Worm (Caenorhabditis elegans) whole organism, L4 larva: ENCODE results near the gene F58E2.3.

Experiments
- F26F4.8 ChIP-seq: fragments of 200-800 bp; sonication (Bioruptor generic); conservative IDR thresholded peaks from 2 replicates; pipeline ENCODE4 v1.3.6; 2022; ENCODE audit warnings: missing genetic modification characterization, missing compliant biosample characterization
- Y105C5A.15 ChIP-seq: fragments of 200-800 bp; sonication (Bioruptor generic); IDR thresholded peaks from 2 replicates; pipeline ENCODE4 v1.3.6; 2022; ENCODE audit warnings: missing genetic modification characterization, missing compliant biosample characterization
- Y5F2A.4 ChIP-seq: fragments of 200-800 bp; sonication (Bioruptor generic); optimal IDR thresholded peaks from 2 replicates; lab custom pipeline; 2018; ENCODE audit warnings: mild to moderate bottlenecking, missing genetic modification characterization, missing compliant biosample characterization
- Y75B8A.6 ChIP-seq: fragments of 200-800 bp; sonication (Bioruptor generic); IDR thresholded peaks from 2 replicates; pipeline ENCODE4 v1.3.6; 2022; ENCODE audit warnings: missing genetic modification reagents, missing genetic modification characterization, missing compliant biosample characterization
- ZK337.2 ChIP-seq: fragments of 200-800 bp; sonication (Bioruptor generic); IDR thresholded peaks from 2 replicates; pipeline ENCODE4 v1.3.6; 2022; ENCODE audit warnings: missing genetic modification reagents, missing genetic modification characterization, missing compliant biosample characterization
- aha-1 ChIP-seq: fragments of 150-350 bp; peaks from one replicate; lab custom pipeline; 2014; ENCODE audit warnings: missing biosample characterization, missing genetic modification characterization
- ama-1 ChIP-seq: fragments of 150-350 bp; optimal IDR thresholded peaks from 2 replicates; lab custom pipeline; 2014; ENCODE audit warnings: inconsistent platforms, mixed read lengths
- ceh-20 ChIP-seq: fragments of 200-800 bp; sonication (Bioruptor generic); IDR thresholded peaks from 2 replicates; pipeline ENCODE4 v1.3.6; 2022; ENCODE audit warnings: missing genetic modification reagents, missing genetic modification characterization, missing compliant biosample characterization
- ceh-44 ChIP-seq: fragments of 200-800 bp; sonication (Bioruptor generic); IDR thresholded peaks from 2 replicates; pipeline ENCODE4 v1.3.6; 2022; ENCODE audit warnings: missing genetic modification reagents, missing genetic modification characterization, missing compliant biosample characterization
- ceh-82 ChIP-seq: sonication (generic microtip); optimal IDR thresholded peaks from 2 replicates; lab custom pipeline; 2017; ENCODE audit warnings: missing biosample characterization, missing genetic modification characterization
- ces-1 ChIP-seq: fragments of 150-350 bp; sonication (generic microtip); optimal IDR thresholded peaks from 4 replicates; lab custom pipeline; 2014; ENCODE audit warnings: missing biosample characterization, missing genetic modification reagents, missing genetic modification characterization
- daf-12 ChIP-seq: fragments of 150-350 bp; optimal IDR thresholded peaks from 2 replicates; lab custom pipeline; 2014; ENCODE audit warnings: missing biosample characterization, missing genetic modification reagents, missing genetic modification characterization
- daf-8 ChIP-seq: fragments of 200-800 bp; sonication (Bioruptor generic); IDR thresholded peaks from 2 replicates; pipeline ENCODE4 v1.3.6; 2022; ENCODE audit warnings: missing genetic modification characterization, missing compliant biosample characterization
- dmd-9 ChIP-seq: fragments of 200-800 bp; sonication (Bioruptor generic); IDR thresholded peaks from 2 replicates; pipeline ENCODE4 v1.3.6; 2022; ENCODE audit warnings: missing genetic modification reagents, missing genetic modification characterization, missing compliant biosample characterization
- duxl-1 ChIP-seq: sonication (generic microtip); optimal IDR thresholded peaks from 2 replicates; lab custom pipeline; 2016; ENCODE audit warnings: mild to moderate bottlenecking, missing genetic modification characterization, moderate library complexity, missing compliant biosample characterization; ENCODE audit not compliant: poor library complexity
- fkh-10 ChIP-seq: fragments of 150-350 bp; optimal IDR thresholded peaks from 2 replicates; lab custom pipeline; 2014; ENCODE audit warnings: missing biosample characterization, missing genetic modification reagents, missing genetic modification characterization
- gei-8 ChIP-seq: fragments of 200-800 bp; sonication (Bioruptor generic); optimal IDR thresholded peaks from 2 replicates; lab custom pipeline; 2018; ENCODE audit warnings: mild to moderate bottlenecking, missing genetic modification characterization, missing compliant biosample characterization
- hlh-11 ChIP-seq: fragments of 200-800 bp; sonication (Bioruptor generic); optimal IDR thresholded peaks from 2 replicates; lab custom pipeline; 2018; ENCODE audit warnings: mild to moderate bottlenecking, missing genetic modification characterization, missing compliant biosample characterization
- hlh-30 ChIP-seq: sonication (generic microtip); optimal IDR thresholded peaks from 2 replicates; lab custom pipeline; 2017; ENCODE audit warnings: antibody characterized with exemption, mild to moderate bottlenecking, missing genetic modification characterization, missing compliant biosample characterization; ENCODE audit not compliant: insufficient read depth
- madf-5 ChIP-seq, 2 experiments: fragments of 200-800 bp; sonication (Bioruptor generic); IDR thresholded peaks; 2 replicates each; pipeline ENCODE4 v1.3.6; 2022; ENCODE audit warnings: missing compliant biosample characterization in 2 of 2, missing genetic modification characterization in 2 of 2
- mep-1 ChIP-seq: fragments of 150-350 bp; sonication (generic microtip); optimal IDR thresholded peaks from 3 replicates; lab custom pipeline; 2014; ENCODE audit warnings: missing biosample characterization, missing genetic modification characterization
- mes-2 ChIP-seq: sonication (generic microtip); optimal IDR thresholded peaks from 2 replicates; lab custom pipeline; 2016; ENCODE audit warnings: missing genotype, mild to moderate bottlenecking, missing genetic modification characterization, missing compliant biosample characterization; ENCODE audit not compliant: poor library complexity, severe bottlenecking
- nhr-11 ChIP-seq: fragments of 150-350 bp; optimal IDR thresholded peaks from 2 replicates; lab custom pipeline; 2014; ENCODE audit warnings: missing biosample characterization, missing genetic modification characterization
- nhr-111 ChIP-seq: fragments of 200-800 bp; sonication (Bioruptor generic); optimal IDR thresholded peaks from 2 replicates; lab custom pipeline; 2018; ENCODE audit warnings: mild to moderate bottlenecking, missing genetic modification characterization, missing compliant biosample characterization
- nhr-41 ChIP-seq: fragments of 200-800 bp; sonication (Bioruptor generic); IDR thresholded peaks from 2 replicates; pipeline ENCODE4 v1.3.6; 2022; ENCODE audit warnings: missing genetic modification reagents, missing genetic modification characterization, missing compliant biosample characterization
- nhr-42 ChIP-seq: fragments of 200-800 bp; sonication (Bioruptor generic); IDR thresholded peaks from 2 replicates; pipeline ENCODE4 v1.3.6; 2022; ENCODE audit warnings: missing genetic modification characterization, missing compliant biosample characterization
- set-16 ChIP-seq: fragments of 200-800 bp; sonication (Bioruptor generic); IDR thresholded peaks from 2 replicates; pipeline ENCODE4 v1.3.6; 2022; ENCODE audit warnings: missing genetic modification reagents, missing genetic modification characterization, missing compliant biosample characterization
- snpc-1.2 ChIP-seq: fragments of 200-800 bp; sonication (Bioruptor generic); IDR thresholded peaks from 2 replicates; pipeline ENCODE4 v1.3.6; 2022; ENCODE audit warnings: missing genetic modification reagents, missing genetic modification characterization, missing compliant biosample characterization
- spr-1 ChIP-seq: sonication (generic microtip); optimal IDR thresholded peaks from 2 replicates; lab custom pipeline; 2016; ENCODE audit warnings: mild to moderate bottlenecking, missing genetic modification characterization, missing compliant biosample characterization
- spr-3 ChIP-seq: fragments of 200-800 bp; sonication (Bioruptor generic); optimal IDR thresholded peaks from 2 replicates; lab custom pipeline; 2018; ENCODE audit warnings: mild to moderate bottlenecking, missing genetic modification characterization, missing compliant biosample characterization
- tag-97 ChIP-seq: fragments of 200-800 bp; sonication (Bioruptor generic); IDR thresholded peaks from 2 replicates; pipeline ENCODE4 v1.3.6; 2022; ENCODE audit warnings: missing genetic modification characterization, missing compliant biosample characterization
- tra-1 ChIP-seq: fragments of 200-800 bp; sonication (Bioruptor generic); IDR thresholded peaks from 2 replicates; pipeline ENCODE4 v1.3.6; 2022; ENCODE audit warnings: missing genetic modification reagents, missing genetic modification characterization, missing compliant biosample characterization
- unc-39 ChIP-seq: sonication (generic microtip); optimal IDR thresholded peaks from 2 replicates; lab custom pipeline; 2017; ENCODE audit warnings: missing biosample characterization, missing genetic modification characterization
- unc-62 ChIP-seq, 3 experiments: fragments of 150-350 bp in 1 of 3; sonication (generic microtip); optimal IDR thresholded peaks in 2 of 3; peaks in 1 of 3; 1 replicate in 1 of 3; 2 replicates in 2 of 3; lab custom pipeline; 2014 to 2017; ENCODE audit warnings: missing biosample characterization in 3 of 3, missing genetic modification characterization in 3 of 3, missing genetic modification reagents in 3 of 3, missing genotype in 1 of 3
- zag-1 ChIP-seq: fragments of 150-350 bp; optimal IDR thresholded peaks from 2 replicates; lab custom pipeline; 2014; ENCODE audit warnings: missing biosample characterization, missing genetic modification characterization
- ztf-7 ChIP-seq: fragments of 150-350 bp; optimal IDR thresholded peaks from 2 replicates; lab custom pipeline; 2014; ENCODE audit warnings: missing biosample characterization, missing genetic modification characterization

The F58E2.3 gene

DNA sequence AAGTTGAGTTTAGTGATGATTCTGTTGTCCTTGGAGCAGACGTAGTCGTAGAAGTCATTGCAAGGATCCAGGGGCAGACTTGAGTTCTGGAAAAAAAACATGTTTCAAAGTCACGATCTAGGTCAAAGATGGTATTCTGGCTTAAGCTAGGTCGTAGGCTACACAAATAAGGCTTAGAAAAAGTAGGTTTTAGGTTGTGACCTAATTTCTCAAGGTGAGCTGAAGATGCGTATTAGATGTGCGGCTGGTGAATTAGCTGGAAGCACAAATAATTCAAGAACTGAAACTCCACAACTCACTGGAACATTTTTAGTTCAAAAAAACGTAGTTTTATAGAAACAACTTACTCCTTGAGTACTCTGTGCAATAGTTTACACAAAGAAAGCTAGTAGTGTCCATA lies 23.1 kb upstream of the F58E2.3 start, which contains the start of gene F09D12.2 (continued):
- TF ChIP-seq tra-1 (GFP tag; lab: Robert Waterston, UW) (no peak), duxl-1 (no peak)

DNA sequence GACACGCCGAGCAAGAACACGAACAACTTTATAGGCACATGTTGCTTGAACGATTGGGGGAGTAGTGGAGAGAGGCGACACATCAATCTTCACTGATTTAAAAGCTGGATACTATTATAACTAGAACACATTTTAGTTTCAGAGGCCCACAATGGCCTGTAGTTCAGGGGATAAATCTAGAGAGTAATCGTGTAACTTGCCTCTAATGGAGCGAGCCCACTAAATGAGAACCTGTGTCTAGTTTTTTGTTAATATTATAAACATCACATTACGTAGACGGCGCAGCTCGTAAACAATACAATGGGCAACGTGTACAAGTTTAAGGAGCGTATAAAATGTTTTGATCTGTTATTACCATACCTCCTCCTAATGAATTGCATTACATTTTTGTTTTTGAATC lies 22.6 kb upstream of the F58E2.3 start, which contains the start of gene F58E2.5:
Gene F58E2.5, plus strand, starts transcription at position 301 of the 400 bp plus-strand sequence.
- no peak for TF ChIP-seq ceh-20 (GFP tag; lab: Robert Waterston, UW)
- TF ChIP-seq spr-3: no peak
- TF ChIP-seq ceh-44 (GFP tag; lab: Robert Waterston, UW): no peak
- no peak for TF ChIP-seq madf-5 (GFP tag; IDR thresholded peaks at IDR 0.05; lab: Robert Waterston, UW)
- TF ChIP-seq Y105C5A.15: no peak

DNA sequence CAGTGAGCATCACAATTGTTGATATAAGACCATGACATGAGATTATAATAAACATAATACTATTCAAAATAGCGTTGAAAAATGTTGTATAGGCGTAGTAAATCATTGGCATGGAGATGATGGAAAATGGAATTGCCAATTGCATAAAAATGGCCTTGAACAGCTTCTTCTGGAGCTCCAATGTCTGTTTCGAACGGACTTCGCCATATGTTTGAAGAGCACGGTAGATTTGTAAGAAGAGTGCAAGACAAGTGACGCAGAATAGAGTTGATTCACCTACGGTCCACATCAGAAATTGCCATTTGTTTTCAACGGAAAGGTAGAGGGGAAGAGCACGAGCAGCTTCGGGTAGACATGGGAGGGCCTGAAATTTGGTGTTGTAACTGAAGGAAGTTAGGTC lies 19.9 kb upstream of the F58E2.3 start:
- TF ChIP-seq ceh-44 (GFP tag; lab: Robert Waterston, UW): no peak
- TF ChIP-seq aha-1: peak; percentile 18
- TF ChIP-seq unc-62 (GFP tag; optimal IDR thresholded peaks at IDR 0.05 in 1 of 2; lab: Kevin White, UChicago): peak in 1 of 2 experiments; percentile 95
- TF ChIP-seq unc-62 (tag; optimal IDR thresholded peaks at IDR 0.05; lab: Kevin White, UChicago): no peak

DNA sequence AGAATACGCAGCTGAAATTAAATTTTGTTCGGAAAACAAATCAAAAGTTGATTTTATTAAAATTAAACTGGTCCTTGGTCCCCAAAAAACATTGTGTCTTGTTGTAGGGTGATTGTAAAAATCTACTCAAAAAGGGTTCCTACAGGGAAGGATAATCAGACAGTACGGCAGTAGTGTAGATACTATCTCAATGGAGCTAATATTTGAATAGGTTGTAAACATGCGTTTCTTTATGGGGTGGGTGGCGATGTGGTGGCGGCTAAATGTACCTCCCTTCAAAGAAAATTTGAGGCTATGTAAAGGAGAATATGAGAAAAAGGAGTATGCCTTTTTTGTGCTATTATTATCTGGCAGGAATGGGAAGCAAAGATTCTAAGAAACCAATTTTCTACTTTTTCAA lies 14.7 kb upstream of the F58E2.3 start:
- TF ChIP-seq dmd-9 (GFP tag; lab: Robert Waterston, UW): no peak
- peak; percentile 57 for TF ChIP-seq aha-1
- TF ChIP-seq ZK337.2 (GFP tag; lab: Robert Waterston, UW): no peak
- TF ChIP-seq unc-62 (GFP tag; optimal IDR thresholded peaks at IDR 0.05 in 1 of 2; lab: Kevin White, UChicago): peak in 1 of 2 experiments; percentile 88
- no peak for TF ChIP-seq unc-62 (tag; optimal IDR thresholded peaks at IDR 0.05; lab: Kevin White, UChicago)
- no peak for TF ChIP-seq F26F4.8 (GFP tag; lab: Robert Waterston, UW)

DNA sequence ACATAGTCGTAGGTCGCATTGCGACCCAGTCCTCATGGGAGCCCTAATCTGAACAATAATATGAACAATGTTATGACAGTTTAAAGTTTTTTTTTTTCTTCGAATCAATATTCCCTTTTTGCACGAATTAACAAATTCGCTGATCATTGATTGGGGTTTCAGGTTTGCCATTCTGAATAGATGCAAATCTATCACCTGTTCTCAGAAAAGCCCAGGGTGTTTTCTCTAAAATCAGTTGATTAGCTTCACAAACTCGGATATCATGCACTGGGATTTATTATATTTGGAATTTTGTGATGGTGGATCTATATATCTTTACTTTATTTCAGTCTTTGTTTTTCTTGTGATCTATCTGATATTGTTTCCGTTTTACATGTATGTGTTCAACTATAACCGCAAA lies 13.9 kb upstream of the F58E2.3 start, which contains the start of gene srz-23:
Gene srz-23, plus strand, starts transcription at position 263 of the 400 bp plus-strand sequence.
- TF ChIP-seq set-16 (GFP tag; lab: Robert Waterston, UW): no peak
- no peak for TF ChIP-seq ceh-82
- TF ChIP-seq unc-39 (tag; lab: Kevin White, UChicago): no peak
- no peak for TF ChIP-seq hlh-11 (tag; lab: Kevin White, UChicago)
- no peak for TF ChIP-seq nhr-41 (GFP tag; lab: Robert Waterston, UW)
- no peak for TF ChIP-seq gei-8 (GFP tag; lab: Kevin White, UChicago)

DNA sequence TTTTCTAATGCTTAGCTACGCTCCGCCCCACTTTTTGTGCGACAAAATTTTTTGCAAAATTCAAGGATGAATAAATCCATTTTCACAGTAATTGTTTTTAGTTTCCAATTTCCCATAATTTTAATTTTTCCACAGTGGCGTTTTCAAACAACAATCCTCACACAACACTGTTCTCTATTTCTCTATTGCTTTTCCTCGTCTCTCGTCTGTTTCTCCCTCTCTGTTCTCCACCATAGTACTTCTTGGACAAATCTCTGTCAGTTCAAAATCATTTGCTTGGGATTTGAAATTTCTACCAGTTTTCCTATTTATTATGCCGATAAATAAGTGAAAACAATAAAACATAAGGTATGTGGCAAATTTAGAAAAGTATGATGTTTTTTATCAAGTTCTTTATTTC lies 4.0 kb upstream of the F58E2.3 start, which contains the start of gene F58E2.4:
Gene F58E2.4, plus strand, starts transcription at position 134 of the 400 bp plus-strand sequence.
- TF ChIP-seq F26F4.8 (GFP tag; lab: Robert Waterston, UW) (no peak), mes-2 (tag; lab: Kevin White, UChicago) (no peak), aha-1 (peak; percentile 19)

DNA sequence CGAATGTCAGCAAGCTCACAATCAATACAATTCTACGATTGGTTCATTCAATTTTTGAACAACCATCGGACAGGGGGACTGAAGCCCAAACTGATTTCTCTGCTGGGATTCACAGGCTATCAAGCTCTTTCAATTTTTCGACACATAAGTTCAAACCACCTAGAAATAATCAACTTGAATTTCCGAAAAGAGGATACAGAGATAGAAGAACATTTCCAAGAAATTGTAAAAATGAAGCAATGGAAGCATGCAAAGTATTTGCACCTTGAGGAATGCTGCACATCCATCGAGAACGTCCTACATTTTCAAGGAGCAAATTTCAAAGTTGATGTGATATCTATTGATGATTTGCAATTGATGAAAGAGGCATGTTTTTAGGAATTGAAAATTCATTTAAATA lies 523 bp downstream of the F58E2.3 start:
- TF ChIP-seq Y5F2A.4 (GFP tag; lab: Kevin White, UChicago) (no peak), duxl-1 (no peak), nhr-111 (GFP tag; lab: Kevin White, UChicago) (no peak), spr-1 (tag; lab: Kevin White, UChicago) (no peak), unc-62 (GFP tag; optimal IDR thresholded peaks at IDR 0.05 in 1 of 2; lab: Kevin White, UChicago) (peak in 1 of 2 experiments; percentile 91), unc-62 (tag; optimal IDR thresholded peaks at IDR 0.05; lab: Kevin White, UChicago) (no peak), snpc-1.2 (GFP tag; lab: Robert Waterston, UW) (no peak), ceh-82 (no peak)

DNA sequence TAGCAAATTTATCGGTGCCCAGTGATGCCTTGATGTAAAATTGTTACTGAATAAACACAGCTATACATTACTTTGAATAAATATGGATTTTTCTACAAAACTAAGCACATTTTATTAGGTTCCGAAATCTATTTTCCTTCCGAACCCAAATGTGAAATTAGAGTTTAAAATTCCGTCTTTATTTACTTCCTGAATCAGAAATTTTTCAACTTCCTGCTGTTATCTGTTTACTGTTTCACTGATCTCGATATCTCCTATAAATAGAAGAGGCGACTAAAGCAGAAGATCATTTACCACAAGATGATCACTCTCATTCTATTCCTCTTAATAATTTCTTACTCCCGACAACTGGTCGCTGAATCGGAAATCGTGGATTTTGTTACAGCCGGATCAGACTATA lies 2.5 kb downstream of the F58E2.3 start, which contains the start of gene F58E2.2:
Gene F58E2.2, plus strand, starts transcription at position 301 of the 400 bp plus-strand sequence.
- no peak for TF ChIP-seq daf-12
- TF ChIP-seq zag-1 (tag; lab: Kevin White, UChicago): no peak
- TF ChIP-seq ztf-7: no peak
- TF ChIP-seq tag-97 (GFP tag; lab: Robert Waterston, UW): no peak
- TF ChIP-seq ceh-44 (GFP tag; lab: Robert Waterston, UW): no peak
- TF ChIP-seq nhr-42: no peak
- no peak for TF ChIP-seq Y75B8A.6
- no peak for TF ChIP-seq daf-8 (GFP tag; lab: Robert Waterston, UW)
- TF ChIP-seq ces-1 (GFP tag; lab: Kevin White, UChicago): no peak
- no peak for TF ChIP-seq ama-1
- no peak for TF ChIP-seq mep-1 (tag; lab: Kevin White, UChicago)
- no peak for TF ChIP-seq unc-39 (tag; lab: Kevin White, UChicago)
- no peak for TF ChIP-seq hlh-30 (tag; lab: Kevin White, UChicago)
- no peak for TF ChIP-seq Y105C5A.15
- TF ChIP-seq nhr-11: no peak
- TF ChIP-seq snpc-1.2 (GFP tag; lab: Robert Waterston, UW): no peak
- TF ChIP-seq fkh-10 (GFP tag; lab: Kevin White, UChicago): no peak
